Worm (Caenorhabditis elegans) whole organism, L4/young adult: ENCODE measurements around the gene ZK488.5.

ENCODE experiments used
- dao-5 ChIP-seq: sonication (generic microtip); optimal IDR thresholded peaks from 2 replicates; lab custom pipeline; 2016; ENCODE audit warnings: missing genotype, missing genetic modification characterization, moderate library complexity, missing compliant biosample characterization
- him-1 ChIP-seq: sonication (generic microtip); optimal IDR thresholded peaks from 2 replicates; lab custom pipeline; 2016; ENCODE audit warnings: missing genotype, missing genetic modification reagents, missing genetic modification characterization, missing compliant biosample characterization

- TF ChIP-seq him-1 (tag; lab: Kevin White, UChicago) (no peak), dao-5 (tag; lab: Kevin White, UChicago) (no peak)
These were observed 15.8 kb downstream of the ZK488.5 start, which contains the start of gene srw-109 for ce11 chrV:608844-609243.
